Worm (Caenorhabditis elegans) whole organism, L4/young adult: Measurements from ENCODE around the gene marc-5.

Source experiments
- W03F9.2 ChIP-seq: fragments of 150-350 bp; optimal IDR thresholded peaks from 2 replicates; lab custom pipeline; 2014; ENCODE audit warnings: missing biosample characterization, missing genetic modification characterization
- dao-5 ChIP-seq: sonication (generic microtip); optimal IDR thresholded peaks from 2 replicates; lab custom pipeline; 2016; ENCODE audit warnings: missing genotype, missing genetic modification characterization, moderate library complexity, missing compliant biosample characterization
- him-1 ChIP-seq: sonication (generic microtip); optimal IDR thresholded peaks from 2 replicates; lab custom pipeline; 2016; ENCODE audit warnings: missing genotype, missing genetic modification reagents, missing genetic modification characterization, missing compliant biosample characterization

The marc-5 gene

DNA sequence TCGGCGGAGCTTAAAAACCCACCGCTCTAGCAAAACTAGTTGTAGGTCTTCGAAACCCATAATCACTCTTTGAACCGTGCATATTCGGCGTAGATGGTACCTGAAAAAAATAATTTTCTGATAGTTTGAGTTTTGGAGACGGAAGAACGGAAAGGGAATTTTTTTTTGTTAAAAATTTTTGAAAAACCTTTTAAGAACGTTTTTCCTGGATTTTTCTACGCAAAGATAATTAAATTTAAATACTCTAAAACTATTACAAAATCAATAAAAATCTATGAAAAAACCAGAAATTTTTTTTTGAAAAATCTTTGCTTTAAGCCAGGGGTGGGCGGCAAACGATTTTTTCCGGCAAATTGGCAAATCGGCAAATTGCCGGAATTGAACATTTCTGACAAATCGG is at the start of gene marc-5:
marc-5 (minus strand) TSS at position 101 of the 400 bp plus-strand sequence.
- no peak for TF ChIP-seq W03F9.2 (tag; lab: Kevin White, UChicago)
- no peak for TF ChIP-seq dao-5 (tag; lab: Kevin White, UChicago)
- no peak for TF ChIP-seq him-1 (tag; lab: Kevin White, UChicago)

DNA sequence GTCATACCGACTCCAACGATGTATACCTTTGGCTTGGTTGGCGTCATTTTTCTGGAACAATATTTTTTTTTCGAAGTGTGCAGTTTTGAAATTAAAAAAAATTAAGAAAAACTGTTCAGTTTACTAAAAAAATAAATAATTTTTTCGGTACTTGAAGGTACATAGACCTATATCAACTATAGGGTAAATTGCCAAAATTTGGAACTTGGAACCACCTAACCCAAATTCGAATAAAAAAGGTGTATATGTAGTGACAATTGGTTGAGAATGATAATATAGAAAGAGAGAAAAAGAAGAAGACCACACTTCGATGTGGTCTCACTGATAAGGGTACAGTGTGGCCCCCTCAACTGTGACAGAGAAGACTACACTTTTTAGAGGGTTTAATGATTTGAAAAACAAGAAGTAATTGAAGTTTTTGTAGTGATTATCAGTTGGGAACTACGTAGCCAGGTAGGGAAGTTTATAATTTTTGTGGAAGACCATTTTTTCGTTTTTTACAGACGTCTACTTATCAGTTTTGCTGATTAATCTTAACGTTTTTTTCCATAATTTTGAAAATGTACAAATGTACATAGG is 46.4 kb upstream of the marc-5 start, which contains the start of gene daf-22:
daf-22 (minus strand) TSS at position 51 of the 579 bp plus-strand sequence.
- no peak for TF ChIP-seq him-1 (tag; lab: Kevin White, UChicago)
- peak; percentile 32 for TF ChIP-seq W03F9.2 (tag; lab: Kevin White, UChicago)

DNA sequence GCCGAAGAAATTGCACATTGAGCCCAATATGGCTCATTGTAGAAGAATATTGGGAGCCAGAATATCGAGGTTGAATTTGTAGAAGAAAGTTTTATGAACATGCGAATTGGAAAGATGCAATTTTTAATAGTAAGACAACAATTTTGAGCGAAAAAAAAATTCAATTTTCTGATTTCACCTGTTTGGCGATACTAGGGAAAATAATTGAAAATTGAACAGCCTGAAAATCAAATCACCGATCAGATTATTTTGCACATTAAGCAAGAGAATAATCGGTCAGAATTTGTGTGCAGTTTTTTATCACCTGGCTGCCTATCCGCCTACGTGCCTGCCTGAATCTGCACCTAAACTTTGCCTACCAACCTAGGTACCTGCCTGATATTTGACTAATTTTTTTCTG is 41.2 kb upstream of the marc-5 start, which contains the start of gene sre-26:
sre-26 (minus strand) TSS at position 101 of the 400 bp plus-strand sequence.
- TF ChIP-seq him-1 (tag; lab: Kevin White, UChicago) (no peak), W03F9.2 (tag; lab: Kevin White, UChicago) (no peak), dao-5 (tag; lab: Kevin White, UChicago) (no peak)

DNA sequence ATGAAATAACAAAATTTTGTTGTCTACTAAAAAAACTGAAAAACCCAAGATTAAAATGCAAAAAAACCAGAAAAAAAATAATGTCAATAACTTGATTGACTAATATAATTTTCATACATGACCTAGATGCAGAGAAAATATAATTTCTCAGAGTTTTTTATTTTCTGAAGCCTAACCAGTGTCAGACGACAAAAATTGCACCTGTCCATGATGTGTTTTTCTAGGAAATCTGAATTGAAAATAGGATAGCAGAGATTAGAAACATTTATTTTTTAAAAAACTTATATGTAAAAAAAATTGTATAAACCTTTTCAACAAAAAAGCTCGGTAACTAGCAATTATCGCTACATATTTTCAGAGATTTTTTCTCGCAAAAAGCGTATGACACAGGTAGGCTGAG is 38.7 kb upstream of the marc-5 start:
- TF ChIP-seq W03F9.2 (tag; lab: Kevin White, UChicago) (no peak), him-1 (tag; lab: Kevin White, UChicago) (no peak), dao-5 (tag; lab: Kevin White, UChicago) (no peak)

DNA sequence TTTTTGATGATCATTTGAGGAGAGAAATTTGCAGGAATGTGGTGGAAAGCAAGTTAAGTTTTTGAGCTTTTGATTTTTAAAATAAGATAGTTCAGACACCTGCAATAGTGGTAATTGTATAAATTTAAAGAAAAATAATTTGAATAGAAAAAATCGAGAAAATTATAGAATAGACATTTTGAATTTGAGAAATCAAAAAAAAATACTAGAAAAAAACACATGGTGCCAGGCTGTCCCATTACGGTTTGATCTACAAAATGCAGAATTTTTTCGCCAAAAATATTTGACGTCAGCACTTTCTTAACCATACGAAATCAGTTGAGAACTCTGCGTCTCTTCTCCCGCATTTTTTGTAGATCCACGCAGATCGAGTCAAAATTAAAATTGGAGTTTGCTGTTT is 38.2 kb upstream of the marc-5 start, which contains the start of gene sre-27:
sre-27 (minus strand) TSS at position 101 of the 400 bp plus-strand sequence.
- TF ChIP-seq W03F9.2 (tag; lab: Kevin White, UChicago) (no peak), dao-5 (tag; lab: Kevin White, UChicago) (no peak), him-1 (tag; lab: Kevin White, UChicago) (no peak)

DNA sequence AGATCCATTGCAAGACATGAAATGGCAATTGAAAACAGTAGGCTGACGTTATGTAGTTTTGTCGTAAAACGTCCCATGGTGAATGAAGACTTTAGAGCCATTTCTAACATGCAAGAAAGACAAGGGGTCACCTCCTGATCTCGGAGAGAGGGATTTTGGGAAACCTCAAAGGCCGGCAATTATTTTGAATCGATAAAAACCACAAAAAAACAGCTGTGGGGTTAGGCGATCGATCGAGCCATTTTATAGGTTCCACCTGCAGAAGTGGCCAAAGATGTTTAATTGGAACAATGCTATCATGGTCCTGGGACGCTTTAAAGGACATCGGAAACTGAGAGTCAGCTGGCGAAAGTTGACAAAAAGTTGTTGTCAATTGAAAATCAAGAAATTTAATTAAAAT is 35.5 kb upstream of the marc-5 start, which contains the start of gene Y57A10C.11:
Y57A10C.11 (minus strand) TSS at position 101 of the 400 bp plus-strand sequence.
- TF ChIP-seq dao-5 (tag; lab: Kevin White, UChicago) (no peak), him-1 (tag; lab: Kevin White, UChicago) (no peak), W03F9.2 (tag; lab: Kevin White, UChicago) (no peak)

DNA sequence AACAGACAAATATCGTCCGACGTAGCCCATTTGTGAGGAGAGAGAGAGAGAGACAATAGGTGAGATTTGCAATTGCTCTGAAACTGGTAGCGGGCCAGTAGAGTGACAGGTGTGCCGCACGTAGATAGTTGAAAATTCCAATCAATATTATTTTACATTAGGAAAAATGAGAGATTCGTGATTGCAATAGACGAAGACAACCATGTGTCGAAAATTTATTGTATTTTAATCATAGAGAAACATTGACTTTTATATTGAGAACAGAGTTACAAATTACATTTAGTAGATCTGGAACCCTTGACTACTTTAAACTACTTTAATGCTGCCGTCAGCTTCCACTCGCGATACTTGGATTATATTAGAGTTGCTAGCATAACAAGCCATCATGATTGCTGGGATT is 33.1 kb upstream of the marc-5 start, which contains the start of gene Y57A10C.1:
Y57A10C.1 (minus strand) TSS at position 101 of the 400 bp plus-strand sequence.
- TF ChIP-seq W03F9.2 (tag; lab: Kevin White, UChicago) = no peak
- no peak for TF ChIP-seq him-1 (tag; lab: Kevin White, UChicago)
- no peak for TF ChIP-seq dao-5 (tag; lab: Kevin White, UChicago)

DNA sequence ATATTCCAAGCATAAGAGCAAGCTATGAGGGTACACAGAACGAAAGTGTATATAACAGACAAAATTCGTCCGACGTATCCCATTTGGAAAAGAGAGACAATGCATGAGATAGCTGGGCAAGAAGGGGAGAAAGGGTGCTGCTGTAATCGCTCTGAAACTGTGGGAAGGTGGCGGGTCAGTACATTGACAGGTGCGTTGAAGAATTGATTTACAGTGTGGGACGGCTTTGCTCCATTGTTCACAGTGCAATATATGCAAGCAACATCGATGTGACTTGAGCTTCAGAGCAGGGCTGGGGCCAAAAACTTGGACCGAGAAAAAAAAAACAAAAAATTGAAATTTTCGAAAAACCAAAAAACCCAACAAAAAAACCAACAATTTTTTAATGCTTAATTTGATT is 30.8 kb upstream of the marc-5 start, which contains the start of gene F57G9.3:
F57G9.3 (minus strand) TSS at position 101 of the 400 bp plus-strand sequence.
- no peak for TF ChIP-seq W03F9.2 (tag; lab: Kevin White, UChicago)
- no peak for TF ChIP-seq dao-5 (tag; lab: Kevin White, UChicago)
- TF ChIP-seq him-1 (tag; lab: Kevin White, UChicago) = no peak

DNA sequence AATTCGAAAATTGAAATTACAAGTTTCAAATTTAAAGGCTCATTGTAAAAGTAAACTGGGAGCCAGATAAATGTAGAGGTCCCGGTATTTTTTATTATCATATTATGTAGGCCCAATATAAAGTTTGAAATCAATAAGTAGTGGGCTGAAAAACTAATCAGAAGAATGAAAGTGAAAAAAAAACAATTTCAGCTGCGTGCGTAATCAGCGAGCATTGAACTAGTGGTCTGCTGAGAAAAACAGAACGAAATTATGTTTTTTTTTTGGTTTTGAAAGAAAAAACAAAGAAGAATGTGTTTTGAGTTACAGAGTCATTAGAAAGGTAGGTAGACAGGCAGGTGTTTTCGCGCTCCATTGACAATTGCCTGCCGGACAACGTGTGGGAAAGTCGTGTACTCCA is 29.4 kb upstream of the marc-5 start, which contains the start of gene sre-31:
sre-31 (minus strand) TSS at position 101 of the 400 bp plus-strand sequence.
- TF ChIP-seq W03F9.2 (tag; lab: Kevin White, UChicago) (no peak), him-1 (tag; lab: Kevin White, UChicago) (no peak), dao-5 (tag; lab: Kevin White, UChicago) (no peak)

DNA sequence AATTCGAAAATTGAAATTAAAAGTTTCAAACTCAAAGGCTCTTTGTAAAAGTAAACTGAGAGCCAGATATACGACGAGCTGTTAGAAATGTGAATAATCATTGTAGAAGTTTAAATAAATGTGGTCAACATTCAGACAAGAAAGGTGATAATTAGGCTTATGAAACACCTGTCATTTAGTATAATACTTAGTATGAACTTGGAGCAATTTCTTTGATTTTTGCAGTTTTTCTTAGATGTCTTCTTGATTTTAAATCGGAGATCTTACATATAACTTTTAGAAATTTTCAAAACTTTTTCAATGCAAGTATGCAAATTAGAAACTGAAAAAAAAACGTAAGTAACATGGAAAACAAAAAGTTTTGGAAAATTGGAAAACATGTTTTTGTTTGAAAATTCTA is 27.1 kb upstream of the marc-5 start, which contains the start of gene sre-30:
sre-30 (minus strand) TSS at position 101 of the 400 bp plus-strand sequence.
- TF ChIP-seq him-1 (tag; lab: Kevin White, UChicago) = no peak
- no peak for TF ChIP-seq dao-5 (tag; lab: Kevin White, UChicago)
- no peak for TF ChIP-seq W03F9.2 (tag; lab: Kevin White, UChicago)

DNA sequence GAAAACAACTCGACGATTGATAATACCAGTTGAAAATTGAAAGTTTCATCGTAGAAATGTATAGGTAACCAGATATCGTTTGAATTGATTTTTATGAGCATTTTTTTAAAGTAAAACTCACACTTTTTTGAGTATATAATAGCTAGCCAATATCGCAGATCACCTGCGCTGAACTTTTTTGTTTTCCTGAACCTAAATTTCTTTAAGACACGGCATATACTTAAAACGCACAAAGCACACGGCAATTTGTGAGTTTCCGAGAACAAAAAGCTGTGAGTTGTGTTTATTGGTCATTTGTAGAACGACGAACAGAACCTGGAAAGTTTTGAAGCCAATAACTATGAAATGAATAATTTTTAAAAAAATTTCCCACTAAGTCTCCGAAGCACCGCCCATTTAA is 22.5 kb upstream of the marc-5 start, which contains the start of gene sre-29:
sre-29 (minus strand) TSS at position 101 of the 400 bp plus-strand sequence.
- TF ChIP-seq dao-5 (tag; lab: Kevin White, UChicago) = no peak
- TF ChIP-seq him-1 (tag; lab: Kevin White, UChicago) = no peak
- TF ChIP-seq W03F9.2 (tag; lab: Kevin White, UChicago) = no peak

DNA sequence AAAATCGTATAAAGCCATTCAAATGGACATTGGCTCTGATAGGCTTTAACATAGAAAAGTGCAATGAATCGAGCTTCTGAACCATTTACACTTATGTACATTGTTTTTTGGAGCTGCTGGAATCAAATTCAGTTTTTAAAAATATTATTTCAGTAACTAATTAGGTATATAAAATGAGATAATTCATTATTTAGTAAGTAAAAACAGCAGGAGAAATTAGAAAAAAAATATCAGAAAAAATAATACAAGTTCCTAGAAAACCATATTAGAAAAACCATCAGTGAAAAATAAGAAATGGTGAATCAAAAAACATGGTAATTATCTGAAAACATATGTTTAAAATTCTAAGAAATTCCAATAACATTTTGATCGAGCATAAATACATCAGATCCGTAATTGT is 18.3 kb upstream of the marc-5 start, which contains the start of gene F57G9.7:
F57G9.7 (minus strand) TSS at position 101 of the 400 bp plus-strand sequence.
- TF ChIP-seq W03F9.2 (tag; lab: Kevin White, UChicago) = no peak
- no peak for TF ChIP-seq him-1 (tag; lab: Kevin White, UChicago)
- no peak for TF ChIP-seq dao-5 (tag; lab: Kevin White, UChicago)

DNA sequence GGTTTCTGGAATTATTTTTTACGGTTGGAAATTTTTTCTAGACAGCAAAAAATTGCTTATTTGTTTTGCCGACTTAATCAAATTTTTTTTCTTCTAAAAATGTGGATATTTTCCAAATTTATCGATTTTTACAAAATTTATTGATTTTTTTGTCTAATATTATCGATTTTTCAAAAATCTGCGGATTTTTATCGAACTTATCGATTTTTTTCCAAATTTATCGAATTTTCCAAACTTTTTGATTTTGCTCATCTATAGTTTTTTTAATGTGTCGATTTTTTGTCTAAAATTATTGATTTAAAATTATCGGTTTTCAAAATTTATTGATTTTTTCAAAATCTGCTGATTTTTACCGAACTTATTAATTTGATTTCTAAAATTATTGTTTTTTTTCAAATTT is 14.8 kb upstream of the marc-5 start:
- TF ChIP-seq dao-5 (tag; lab: Kevin White, UChicago) (no peak), him-1 (tag; lab: Kevin White, UChicago) (no peak), W03F9.2 (tag; lab: Kevin White, UChicago) (no peak)
